Worm (Caenorhabditis elegans) whole organism, young adult: ENCODE data around the gene glp-1.

ENCODE experiments used
- B0035.1 ChIP-seq: sonication (generic microtip); optimal IDR thresholded peaks from 2 replicates; lab custom pipeline; 2016; ENCODE audit warnings: missing genetic modification characterization, mild to moderate bottlenecking, missing compliant biosample characterization, missing genotype, missing genetic modification reagents
- B0336.3 ChIP-seq: fragments of 200-800 bp; sonication (Bioruptor generic); IDR thresholded peaks from 2 replicates; pipeline ENCODE4 v1.3.6; 2022; ENCODE audit warnings: missing genetic modification characterization, missing compliant biosample characterization
- C06A6.2 ChIP-seq: fragments of 200-800 bp; sonication (Bioruptor generic); conservative IDR thresholded peaks from 2 replicates; pipeline ENCODE4 v1.3.6; 2022; ENCODE audit warnings: missing genetic modification characterization, missing compliant biosample characterization
- F10E7.11 ChIP-seq: sonication (generic microtip); optimal IDR thresholded peaks from 2 replicates; lab custom pipeline; 2017; ENCODE audit warnings: mild to moderate bottlenecking, missing genetic modification characterization, moderate library complexity, missing compliant biosample characterization
- F23B12.7 ChIP-seq: sonication (generic microtip); optimal IDR thresholded peaks from 2 replicates; lab custom pipeline; 2017; ENCODE audit warnings: missing genetic modification characterization, mild to moderate bottlenecking, missing compliant biosample characterization, antibody characterized with exemption, moderate library complexity; ENCODE audit not compliant: insufficient read depth
- F37B4.10 ChIP-seq: fragments of 200-800 bp; sonication (Bioruptor generic); IDR thresholded peaks from 2 replicates; pipeline ENCODE4 v1.3.6; 2022; ENCODE audit warnings: missing genetic modification characterization, missing compliant biosample characterization
- F39B2.1 ChIP-seq: fragments of 200-800 bp; sonication (Bioruptor generic); IDR thresholded peaks from 2 replicates; pipeline ENCODE4 v1.3.6; 2022; ENCODE audit warnings: missing genetic modification reagents, missing genetic modification characterization, missing compliant biosample characterization
- F55B11.4 ChIP-seq: sonication (generic microtip); optimal IDR thresholded peaks from 2 replicates; lab custom pipeline; 2016; ENCODE audit warnings: missing compliant biosample characterization, missing genetic modification characterization, borderline replicate concordance; ENCODE audit not compliant: insufficient read depth
- Y53G8AR.9 ChIP-seq: fragments of 200-800 bp; sonication (Bioruptor generic); conservative IDR thresholded peaks from 2 replicates; pipeline ENCODE4 v1.3.6; 2022; ENCODE audit warnings: missing genetic modification reagents, missing genetic modification characterization, missing compliant biosample characterization
- Y67H2A.10 ChIP-seq: fragments of 200-800 bp; sonication (Bioruptor generic); conservative IDR thresholded peaks from 2 replicates; pipeline ENCODE4 v1.3.6; 2022; ENCODE audit warnings: missing genetic modification reagents, missing genetic modification characterization, missing compliant biosample characterization
- Y95B8A.8 ChIP-seq: fragments of 200-800 bp; sonication (Bioruptor generic); IDR thresholded peaks from 2 replicates; pipeline ENCODE4 v1.3.6; 2022; ENCODE audit warnings: missing genetic modification reagents, missing genetic modification characterization, missing compliant biosample characterization
- ZK185.1 ChIP-seq: sonication (generic microtip); optimal IDR thresholded peaks from 2 replicates; lab custom pipeline; 2016; ENCODE audit warnings: mild to moderate bottlenecking, missing genetic modification characterization, missing compliant biosample characterization; ENCODE audit not compliant: poor library complexity, severe bottlenecking
- akir-1 ChIP-seq: fragments of 200-800 bp; sonication (Bioruptor generic); optimal IDR thresholded peaks from 2 replicates; lab custom pipeline; 2018; ENCODE audit warnings: mild to moderate bottlenecking, missing genetic modification characterization, moderate library complexity, missing compliant biosample characterization
- ama-1 ChIP-seq, 3 experiments: fragments of 150-350 bp in 1 of 3; sonication (generic microtip) in 2 of 3; optimal IDR thresholded peaks; 2 replicates each; lab custom pipeline; 2014 to 2018; ENCODE audit warnings: missing biosample characterization in 2 of 3, missing genetic modification characterization in 2 of 3, missing genetic modification reagents in 2 of 3
- aptf-2 ChIP-seq: fragments of 200-800 bp; sonication (Bioruptor generic); conservative IDR thresholded peaks from 2 replicates; pipeline ENCODE4 v1.3.6; 2022; ENCODE audit warnings: missing genetic modification reagents, missing genetic modification characterization, missing compliant biosample characterization
- attf-5 ChIP-seq: fragments of 200-800 bp; sonication (Bioruptor generic); optimal IDR thresholded peaks from 2 replicates; lab custom pipeline; 2018; ENCODE audit warnings: mild to moderate bottlenecking, missing genetic modification characterization, missing compliant biosample characterization
- attf-6 ChIP-seq: fragments of 200-800 bp; sonication (Bioruptor generic); IDR thresholded peaks from 2 replicates; pipeline ENCODE4 v1.3.6; 2022; ENCODE audit warnings: missing genetic modification reagents, missing genetic modification characterization, missing compliant biosample characterization
- bed-1 ChIP-seq: fragments of 200-800 bp; sonication (Bioruptor generic); IDR thresholded peaks from 2 replicates; pipeline ENCODE4 v1.3.6; 2022; ENCODE audit warnings: missing genetic modification reagents, missing genetic modification characterization, missing compliant biosample characterization
- ccch-3 ChIP-seq: fragments of 200-800 bp; sonication (Bioruptor generic); optimal IDR thresholded peaks from 2 replicates; lab custom pipeline; 2018; ENCODE audit warnings: mild to moderate bottlenecking, missing genetic modification characterization, missing compliant biosample characterization
- ceh-79 ChIP-seq: sonication (generic microtip); optimal IDR thresholded peaks from 2 replicates; lab custom pipeline; 2017; ENCODE audit warnings: mild to moderate bottlenecking, missing genetic modification characterization, missing compliant biosample characterization
- ceh-91 ChIP-seq: fragments of 200-800 bp; sonication (Bioruptor generic); IDR thresholded peaks from 2 replicates; pipeline ENCODE4 v1.3.6; 2022; ENCODE audit warnings: missing genetic modification reagents, missing genetic modification characterization, missing compliant biosample characterization
- chd-7 ChIP-seq: sonication (generic microtip); optimal IDR thresholded peaks from 2 replicates; lab custom pipeline; 2016; ENCODE audit warnings: mild to moderate bottlenecking, missing genetic modification characterization, moderate library complexity, missing compliant biosample characterization
- die-1 ChIP-seq: sonication (generic microtip); optimal IDR thresholded peaks from 2 replicates; lab custom pipeline; 2016; ENCODE audit warnings: missing genotype, mild to moderate bottlenecking, missing genetic modification characterization, missing compliant biosample characterization
- egl-18 ChIP-seq: fragments of 200-800 bp; sonication (Bioruptor generic); IDR thresholded peaks from 2 replicates; pipeline ENCODE4 v1.3.6; 2022; ENCODE audit warnings: missing genetic modification reagents, missing genetic modification characterization, missing compliant biosample characterization
- egl-44 ChIP-seq: fragments of 200-800 bp; sonication (Bioruptor generic); IDR thresholded peaks from 2 replicates; pipeline ENCODE4 v1.3.6; 2022; ENCODE audit warnings: missing genetic modification reagents, missing genetic modification characterization, missing compliant biosample characterization
- egrh-3 ChIP-seq: fragments of 200-800 bp; sonication (Bioruptor generic); IDR thresholded peaks from 2 replicates; pipeline ENCODE4 v1.3.6; 2022; ENCODE audit warnings: missing genetic modification reagents, missing genetic modification characterization, missing compliant biosample characterization
- ekl-4 ChIP-seq: fragments of 200-800 bp; sonication (Bioruptor generic); IDR thresholded peaks from 2 replicates; pipeline ENCODE4 v1.3.6; 2022; ENCODE audit warnings: missing genetic modification reagents, missing genetic modification characterization, missing compliant biosample characterization
- hmg-1.2 ChIP-seq: fragments of 200-800 bp; sonication (Bioruptor generic); IDR thresholded peaks from 2 replicates; pipeline ENCODE4 v1.3.6; 2022; ENCODE audit warnings: missing genetic modification reagents, missing genetic modification characterization, missing compliant biosample characterization
- hsf-1 ChIP-seq: fragments of 200-800 bp; sonication (Bioruptor generic); IDR thresholded peaks from 2 replicates; pipeline ENCODE4 v1.3.6; 2022; ENCODE audit warnings: missing genetic modification reagents, missing genetic modification characterization, missing compliant biosample characterization
- let-526 ChIP-seq: fragments of 200-800 bp; sonication (Bioruptor generic); IDR thresholded peaks from 2 replicates; pipeline ENCODE4 v1.3.6; 2022; ENCODE audit warnings: missing genetic modification reagents, missing genetic modification characterization, missing compliant biosample characterization
- let-607 ChIP-seq, 2 experiments: fragments of 200-800 bp in 1 of 2; sonication (Bioruptor generic) in 1 of 2; sonication (generic microtip) in 1 of 2; optimal IDR thresholded peaks; 2 replicates each; lab custom pipeline; 2016 to 2018; ENCODE audit warnings: mild to moderate bottlenecking in 2 of 2, missing compliant biosample characterization in 2 of 2, missing genetic modification characterization in 2 of 2, moderate library complexity in 2 of 2, missing genotype in 1 of 2
- lin-26 ChIP-seq: fragments of 200-800 bp; sonication (Bioruptor generic); IDR thresholded peaks from 2 replicates; pipeline ENCODE4 v1.3.6; 2022; ENCODE audit warnings: missing genetic modification reagents, missing genetic modification characterization, missing compliant biosample characterization
- lir-1 ChIP-seq: fragments of 200-800 bp; sonication (Bioruptor generic); conservative IDR thresholded peaks from 2 replicates; pipeline ENCODE4 v1.3.6; 2022; ENCODE audit warnings: missing genetic modification reagents, missing genetic modification characterization, missing compliant biosample characterization
- madf-10 ChIP-seq: sonication (generic microtip); optimal IDR thresholded peaks from 2 replicates; lab custom pipeline; 2016; ENCODE audit warnings: mild to moderate bottlenecking, missing genetic modification characterization, missing compliant biosample characterization
- madf-6 ChIP-seq: fragments of 200-800 bp; sonication (Bioruptor generic); IDR thresholded peaks from 2 replicates; pipeline ENCODE4 v1.3.6; 2022; ENCODE audit warnings: missing genetic modification reagents, missing genetic modification characterization, missing compliant biosample characterization
- mes-4 ChIP-seq: sonication (generic microtip); optimal IDR thresholded peaks from 2 replicates; lab custom pipeline; 2016; ENCODE audit warnings: missing genotype, missing genetic modification characterization, missing compliant biosample characterization
- mxl-1 ChIP-seq: sonication (generic microtip); optimal IDR thresholded peaks from 2 replicates; lab custom pipeline; 2016; ENCODE audit warnings: missing genetic modification characterization, missing compliant biosample characterization
- nhr-80 ChIP-seq: sonication (generic microtip); optimal IDR thresholded peaks from 2 replicates; lab custom pipeline; 2016; ENCODE audit warnings: missing genetic modification characterization, missing compliant biosample characterization
- rcor-1 ChIP-seq: fragments of 200-800 bp; sonication (Bioruptor generic); IDR thresholded peaks from 2 replicates; pipeline ENCODE4 v1.3.6; 2022; ENCODE audit warnings: missing genetic modification reagents, missing genetic modification characterization, missing compliant biosample characterization
- sdz-38 ChIP-seq: sonication (generic microtip); optimal IDR thresholded peaks from 2 replicates; lab custom pipeline; 2016; ENCODE audit warnings: missing genotype, missing genetic modification characterization, missing compliant biosample characterization
- snpc-1.1 ChIP-seq: sonication (generic microtip); optimal IDR thresholded peaks from 2 replicates; lab custom pipeline; 2017; ENCODE audit warnings: missing genetic modification characterization, mild to moderate bottlenecking, missing compliant biosample characterization, antibody characterized with exemption, moderate library complexity, missing genotype, missing genetic modification reagents; ENCODE audit not compliant: insufficient read depth
- somi-1 ChIP-seq: fragments of 200-800 bp; sonication (Bioruptor generic); optimal IDR thresholded peaks from 2 replicates; lab custom pipeline; 2018; ENCODE audit warnings: mild to moderate bottlenecking, missing genetic modification characterization, missing compliant biosample characterization
- tlf-1 ChIP-seq: fragments of 200-800 bp; sonication (Bioruptor generic); optimal IDR thresholded peaks from 2 replicates; lab custom pipeline; 2018; ENCODE audit warnings: mild to moderate bottlenecking, missing genetic modification characterization, missing compliant biosample characterization
- zfh-2 ChIP-seq: fragments of 200-800 bp; sonication (Bioruptor generic); conservative IDR thresholded peaks from 2 replicates; pipeline ENCODE4 v1.3.6; 2022; ENCODE audit warnings: missing genetic modification reagents, missing genetic modification characterization, missing compliant biosample characterization
- zim-3 ChIP-seq: sonication (generic microtip); optimal IDR thresholded peaks from 2 replicates; lab custom pipeline; 2017; ENCODE audit warnings: mild to moderate bottlenecking, missing genetic modification characterization, moderate library complexity, missing compliant biosample characterization
- ztf-22 ChIP-seq: fragments of 200-800 bp; sonication (Bioruptor generic); optimal IDR thresholded peaks from 2 replicates; lab custom pipeline; 2018; ENCODE audit warnings: mild to moderate bottlenecking, missing genetic modification characterization, moderate library complexity, missing compliant biosample characterization
- ztf-3 ChIP-seq: fragments of 200-800 bp; sonication (Bioruptor generic); optimal IDR thresholded peaks from 2 replicates; lab custom pipeline; 2018; ENCODE audit warnings: mild to moderate bottlenecking, missing genetic modification characterization, missing compliant biosample characterization

glp-1 gene

DNA sequence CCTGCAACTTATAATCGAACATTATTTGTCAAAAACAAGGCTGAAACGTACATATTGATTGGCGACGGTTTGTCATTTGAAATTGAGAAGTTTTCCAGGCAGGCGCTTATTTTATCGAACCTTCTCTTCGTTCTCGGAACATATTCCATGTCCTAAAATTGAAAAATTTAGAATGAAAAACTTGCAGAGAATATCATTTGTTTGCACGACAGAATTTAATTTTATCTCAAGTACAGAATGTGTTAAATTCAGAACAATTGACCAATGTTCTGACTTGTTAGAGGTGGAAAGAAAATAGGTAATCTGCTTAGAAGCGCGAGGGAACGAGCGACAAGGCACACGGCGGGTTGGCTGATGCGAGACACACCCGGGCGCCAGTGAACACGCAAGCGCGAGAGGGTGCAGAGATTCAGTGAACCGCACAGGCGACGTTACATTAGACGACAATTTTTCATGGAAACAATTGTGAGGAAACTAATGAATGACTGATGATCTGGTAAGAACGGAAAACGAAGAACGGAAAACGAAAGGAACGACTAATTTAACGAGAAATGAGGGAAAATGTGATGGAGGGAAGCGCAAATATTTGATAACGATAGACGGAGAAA is 39.6 kb upstream of the glp-1 start (continued):
- TF ChIP-seq B0336.3 (GFP tag; lab: Robert Waterston, UW): peak; percentile 58; the same call in 1 of the 2 replicates
- TF ChIP-seq ztf-22 (GFP tag; lab: Kevin White, UChicago): no peak
- no peak for TF ChIP-seq Y67H2A.10 (GFP tag; lab: Robert Waterston, UW)
- TF ChIP-seq rcor-1: peak; percentile 53
- peak; percentile 76 for TF ChIP-seq chd-7 (tag; lab: Kevin White, UChicago)
- no peak for TF ChIP-seq ZK185.1 (tag; lab: Kevin White, UChicago)
- no peak for TF ChIP-seq aptf-2 (GFP tag; lab: Robert Waterston, UW)
- TF ChIP-seq mes-4 (tag; lab: Kevin White, UChicago): no peak
- peak; percentile 25 to 44 for TF ChIP-seq let-607 (tag; optimal IDR thresholded peaks at IDR 0.05; lab: Kevin White, UChicago)
- peak; percentile 47 for TF ChIP-seq hsf-1 (GFP tag; lab: Robert Waterston, UW)
- TF ChIP-seq ekl-4 (GFP tag; lab: Robert Waterston, UW): no peak; the same call in 1 of the 2 replicates
- TF ChIP-seq F55B11.4: no peak
- TF ChIP-seq zim-3: no peak
- no peak for TF ChIP-seq F37B4.10 (GFP tag; lab: Robert Waterston, UW)
- 0 out of 2 replicates have a peak, but pooled peaks have one; percentile 19 for TF ChIP-seq egrh-3 (GFP tag; lab: Robert Waterston, UW)
- TF ChIP-seq F10E7.11: peak; percentile 24
- no peak for TF ChIP-seq lir-1
- TF ChIP-seq lin-26 (GFP tag; lab: Robert Waterston, UW): 0 out of 2 replicates have a peak, but pooled peaks have one; percentile 53
- TF ChIP-seq F39B2.1 (GFP tag; lab: Robert Waterston, UW): no peak
- no peak for TF ChIP-seq Y53G8AR.9 (GFP tag; lab: Robert Waterston, UW)
- peak; percentile 50 for TF ChIP-seq B0035.1 (tag; lab: Kevin White, UChicago)
- peak; percentile 80 for TF ChIP-seq ama-1 (optimal IDR thresholded peaks at IDR 0.05; lab: Kevin White, UChicago)
- TF ChIP-seq ama-1 (GFP tag; optimal IDR thresholded peaks at IDR 0.05; lab: Kevin White, UChicago): no peak
- TF ChIP-seq madf-10 (tag; lab: Kevin White, UChicago): no peak
- TF ChIP-seq egl-44 (GFP tag; lab: Robert Waterston, UW): no peak
- no peak for TF ChIP-seq snpc-1.1 (tag; lab: Kevin White, UChicago)
- TF ChIP-seq ztf-3: peak; percentile 60
- TF ChIP-seq die-1 (tag; lab: Kevin White, UChicago): peak; percentile 31
- no peak for TF ChIP-seq ccch-3 (GFP tag; lab: Kevin White, UChicago)
- TF ChIP-seq sdz-38 (tag; lab: Kevin White, UChicago): no peak
- TF ChIP-seq F23B12.7 (tag; lab: Kevin White, UChicago): peak; percentile 3
- no peak for TF ChIP-seq akir-1 (GFP tag; lab: Kevin White, UChicago)
- TF ChIP-seq nhr-80 (tag; lab: Kevin White, UChicago): peak; percentile 49
- peak; percentile 38 for TF ChIP-seq ceh-79 (tag; lab: Kevin White, UChicago)
- no peak for TF ChIP-seq bed-1 (GFP tag; lab: Robert Waterston, UW)
- no peak for TF ChIP-seq tlf-1
- TF ChIP-seq madf-6 (GFP tag; lab: Robert Waterston, UW): 0 out of 2 replicates have a peak, but pooled peaks have one; percentile 11
- TF ChIP-seq hmg-1.2 (GFP tag; lab: Robert Waterston, UW): peak; percentile 83; the same call in 1 of the 2 replicates
- TF ChIP-seq C06A6.2 (GFP tag; lab: Robert Waterston, UW): 0 out of 2 replicates have a peak, but pooled peaks have one; percentile 10
- TF ChIP-seq Y95B8A.8 (GFP tag; lab: Robert Waterston, UW): peak; percentile 21; the same call in 1 of the 2 replicates
- TF ChIP-seq attf-5 (GFP tag; lab: Kevin White, UChicago): peak; percentile 68
- no peak for TF ChIP-seq mxl-1 (tag; lab: Kevin White, UChicago)
- no peak for TF ChIP-seq ceh-91 (GFP tag; lab: Robert Waterston, UW)
- peak; percentile 85 for TF ChIP-seq let-526 (GFP tag; lab: Robert Waterston, UW)
- TF ChIP-seq attf-6 (GFP tag; lab: Robert Waterston, UW): no peak
- no peak for TF ChIP-seq somi-1 (GFP tag; lab: Kevin White, UChicago)
- TF ChIP-seq zfh-2 (GFP tag; lab: Robert Waterston, UW): peak; percentile 97
- 0 out of 2 replicates have a peak, but pooled peaks have one; percentile 21 for TF ChIP-seq egl-18 (GFP tag; lab: Robert Waterston, UW)
